Worm (Caenorhabditis elegans) whole organism, dauer: ENCODE results near the gene C04G6.2.
"Not testable (repeated sequence)": the region's sequence is repeated elsewhere in the genome, so short reads cannot be mapped to it uniquely, and the experiment has no call there.

Source experiments
- unc-62 ChIP-seq: sonication (generic microtip); optimal IDR thresholded peaks from 2 replicates; lab custom pipeline; 2017; ENCODE audit warnings: missing biosample characterization, missing genetic modification reagents, missing genetic modification characterization

C04G6.2 gene

DNA sequence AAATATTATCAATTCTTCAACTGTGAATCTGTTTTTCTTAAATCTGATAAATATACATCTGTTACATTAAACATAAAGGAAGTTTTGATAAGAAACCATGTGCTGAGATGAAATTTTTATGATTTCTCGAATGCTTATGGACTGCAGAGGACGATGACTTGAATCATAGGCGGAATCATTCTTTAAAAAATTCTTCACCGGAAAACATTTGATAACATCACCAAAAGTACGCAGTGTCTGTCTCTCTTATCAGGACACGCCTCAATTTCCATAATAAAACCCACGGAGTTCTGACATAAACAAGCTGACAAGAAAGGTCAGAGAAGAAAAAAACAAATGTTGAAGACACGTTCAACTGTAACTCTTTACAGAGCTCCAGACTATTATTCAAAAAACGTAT lies 16.7 kb downstream of the C04G6.2 start, which contains the start of gene F09C12.2:
TSS of gene F09C12.2 (plus strand) at position 320 of the 400 bp plus-strand sequence.
- TF ChIP-seq unc-62 (GFP tag; lab: Kevin White, UChicago): no peak

DNA sequence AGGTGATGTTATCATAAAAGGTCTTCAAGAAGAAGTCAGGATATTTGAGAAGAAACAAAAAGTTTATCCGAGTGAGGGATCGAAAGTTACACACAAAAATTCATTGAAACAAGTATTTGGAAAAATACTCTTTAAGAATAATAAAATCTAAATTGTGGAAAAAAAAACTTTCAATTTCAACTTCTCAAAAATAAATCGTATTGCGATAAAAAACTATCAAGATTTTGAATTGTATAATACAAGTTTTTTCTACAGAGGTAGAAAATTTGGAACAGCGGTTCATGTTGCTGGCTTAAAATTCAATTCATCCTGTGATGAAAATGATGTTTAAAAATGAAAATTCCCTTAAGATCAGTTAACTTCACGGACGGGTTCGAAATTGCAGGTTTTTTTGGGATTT lies 19.1 kb downstream of the C04G6.2 start, which contains the start of gene F09C12.8:
TSS of gene F09C12.8 (plus strand) at position 301 of the 400 bp plus-strand sequence.
- TF ChIP-seq unc-62 (GFP tag; lab: Kevin White, UChicago): no peak

DNA sequence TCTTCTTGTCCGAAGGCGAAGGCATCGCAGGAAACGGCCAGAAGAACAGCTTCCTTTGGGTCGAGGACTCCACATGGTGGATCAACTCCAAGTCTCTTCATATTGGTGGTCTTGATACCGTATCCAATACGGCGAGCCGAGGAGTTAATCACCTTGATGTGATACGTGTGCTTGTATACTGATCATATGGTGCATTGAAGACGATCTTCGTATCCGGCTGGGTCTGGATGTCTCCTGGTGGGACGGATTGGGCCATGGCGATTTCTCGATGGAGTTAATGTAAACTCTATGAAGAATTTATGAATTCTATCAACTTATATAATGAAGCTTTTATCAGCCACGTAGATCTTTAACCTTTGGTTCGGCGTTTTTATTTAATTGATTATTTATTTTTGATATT lies 22.2 kb downstream of the C04G6.2 start, which contains the start of gene msp-74:
TSS of gene msp-74 (minus strand) at position 101 of the 400 bp plus-strand sequence.
- TF ChIP-seq unc-62 (GFP tag; lab: Kevin White, UChicago): not testable (repeated sequence)

DNA sequence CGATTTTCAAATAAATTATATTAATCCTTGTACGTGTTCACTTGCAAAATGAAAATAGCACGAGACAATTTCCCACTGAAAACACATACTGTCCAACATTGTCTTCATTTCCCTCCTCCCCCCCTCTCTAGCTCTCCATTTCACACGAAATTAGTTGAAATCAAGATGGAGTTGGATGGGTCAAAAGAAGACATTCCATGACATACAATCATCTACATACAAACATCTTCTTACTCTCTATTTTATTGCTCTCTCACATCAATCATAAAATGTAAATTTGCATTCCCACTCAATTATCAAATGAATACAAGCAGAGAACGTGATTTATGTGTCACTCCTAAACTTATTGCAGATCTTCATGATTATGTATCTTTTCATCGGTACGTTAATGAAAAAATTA lies 22.7 kb downstream of the C04G6.2 start, which contains the start of gene srsy-1:
TSS of gene srsy-1 (plus strand) at position 301 of the 400 bp plus-strand sequence.
- no peak for TF ChIP-seq unc-62 (GFP tag; lab: Kevin White, UChicago)

DNA sequence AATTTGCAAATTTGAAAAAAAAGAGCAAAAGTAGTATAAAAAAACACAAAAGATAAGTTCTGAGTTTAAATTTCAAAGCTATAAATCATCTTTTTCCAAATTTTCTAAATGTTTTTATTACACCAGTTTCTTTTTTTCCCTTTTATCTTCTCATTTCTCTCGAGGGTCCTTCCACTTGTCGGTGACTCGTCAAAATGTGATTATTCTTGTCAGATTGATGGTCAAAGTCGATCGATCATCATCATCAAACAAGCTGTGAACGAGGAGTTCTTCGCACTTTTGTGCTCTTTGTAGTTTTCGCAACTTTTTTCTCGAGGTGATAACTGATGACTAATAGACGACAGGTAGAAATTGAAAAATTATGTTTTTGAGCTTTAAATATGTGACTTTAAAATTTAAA lies 27.6 kb downstream of the C04G6.2 start:
- TF ChIP-seq unc-62 (GFP tag; lab: Kevin White, UChicago): no peak

DNA sequence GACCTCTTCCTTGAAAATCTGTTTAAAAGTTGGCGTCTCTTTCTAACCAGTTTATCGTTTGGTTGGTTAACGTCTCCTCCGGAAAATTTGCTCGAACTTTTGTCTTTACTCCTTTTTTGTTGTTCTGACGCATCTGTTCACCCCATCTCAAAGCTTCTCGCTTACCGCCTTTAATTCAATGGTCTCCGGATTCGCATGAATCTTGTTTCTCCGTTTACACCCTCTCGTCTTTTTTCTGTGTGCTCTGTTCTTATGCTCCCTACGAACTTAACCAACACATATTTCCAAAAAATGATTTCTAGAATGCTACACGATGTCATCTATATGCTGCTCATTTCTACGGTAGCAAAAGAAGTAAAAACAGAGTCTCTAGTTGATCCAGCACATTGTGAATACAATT lies 37.0 kb downstream of the C04G6.2 start, which contains the start of gene lgc-56:
TSS of gene lgc-56 (plus strand) at position 301 of the 400 bp plus-strand sequence.
- no peak for TF ChIP-seq unc-62 (GFP tag; lab: Kevin White, UChicago)

DNA sequence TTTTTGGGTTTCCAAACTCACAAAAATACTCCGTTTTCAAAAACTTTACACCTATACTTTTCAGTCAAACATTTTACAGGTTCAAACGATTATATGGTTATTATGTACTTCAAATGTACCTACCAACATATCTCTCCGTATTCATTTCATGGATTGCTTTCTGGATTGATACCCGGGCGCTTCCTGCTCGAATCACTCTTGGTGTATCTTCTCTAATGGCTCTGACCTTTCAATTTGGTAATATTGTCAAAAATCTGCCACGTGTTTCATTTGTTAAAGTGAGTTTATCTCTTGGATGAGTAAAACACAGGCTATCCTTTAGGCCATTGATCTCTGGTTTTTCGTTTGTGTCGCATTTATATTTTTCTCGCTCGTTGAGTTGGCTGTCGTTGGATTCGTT lies 38.8 kb downstream of the C04G6.2 start:
- TF ChIP-seq unc-62 (GFP tag; lab: Kevin White, UChicago): no peak

DNA sequence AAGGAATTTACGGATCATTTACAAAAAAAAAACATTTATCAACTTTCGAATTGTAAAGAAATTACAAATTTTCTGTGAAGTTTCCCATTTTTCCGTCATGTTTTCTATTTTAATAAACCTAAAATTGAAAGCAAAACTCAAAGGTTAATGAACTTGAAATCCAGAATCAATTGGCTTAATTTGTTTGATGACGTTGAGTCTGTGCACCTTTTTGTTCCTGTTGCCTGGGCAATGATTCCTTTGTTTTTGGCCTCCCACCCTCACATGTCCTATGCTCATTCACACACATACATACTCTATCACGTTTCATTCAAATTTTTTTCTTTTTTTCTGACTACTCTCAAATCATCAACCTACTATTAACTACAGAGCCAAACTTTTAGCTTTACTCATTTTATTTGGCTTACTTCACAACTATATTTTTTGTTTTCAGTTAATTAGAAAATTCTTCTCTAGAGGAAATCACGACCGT lies 43.3 kb downstream of the C04G6.2 start, which contains the start of gene F58A6.2:
TSS of gene F58A6.2 (plus strand) at position 422 of the 472 bp plus-strand sequence.
- TF ChIP-seq unc-62 (GFP tag; lab: Kevin White, UChicago): no peak

DNA sequence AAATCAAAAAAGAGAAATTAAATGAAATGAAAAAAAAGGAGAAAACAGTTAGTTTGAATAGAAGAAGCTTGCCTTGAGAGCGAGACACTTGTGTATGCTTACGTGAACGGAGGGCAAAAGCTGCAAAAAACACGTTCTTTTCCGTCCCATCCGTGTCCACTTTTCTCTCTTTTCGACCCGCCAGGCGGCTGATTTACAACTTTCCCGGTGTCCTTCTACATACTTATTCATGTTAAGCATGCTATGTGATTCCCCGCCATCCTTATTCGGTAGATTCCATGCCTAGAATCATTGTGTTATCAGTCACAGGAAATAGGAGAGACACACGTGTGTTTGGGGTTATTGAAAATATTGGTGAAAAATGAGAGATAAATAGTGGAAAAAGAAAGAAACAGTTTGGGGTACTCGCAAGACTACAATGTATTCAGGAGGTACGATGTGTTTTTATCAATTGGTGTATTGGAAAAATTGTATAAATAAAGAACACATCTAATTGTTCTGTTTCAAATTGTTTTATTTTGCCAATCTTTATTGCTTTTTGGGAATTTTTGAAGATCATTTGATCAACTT lies 49.0 kb downstream of the C04G6.2 start, which contains the start of gene nas-29:
TSS of gene nas-29 (minus strand) at position 92 of the 570 bp plus-strand sequence.
- TF ChIP-seq unc-62 (GFP tag; lab: Kevin White, UChicago): no peak

DNA sequence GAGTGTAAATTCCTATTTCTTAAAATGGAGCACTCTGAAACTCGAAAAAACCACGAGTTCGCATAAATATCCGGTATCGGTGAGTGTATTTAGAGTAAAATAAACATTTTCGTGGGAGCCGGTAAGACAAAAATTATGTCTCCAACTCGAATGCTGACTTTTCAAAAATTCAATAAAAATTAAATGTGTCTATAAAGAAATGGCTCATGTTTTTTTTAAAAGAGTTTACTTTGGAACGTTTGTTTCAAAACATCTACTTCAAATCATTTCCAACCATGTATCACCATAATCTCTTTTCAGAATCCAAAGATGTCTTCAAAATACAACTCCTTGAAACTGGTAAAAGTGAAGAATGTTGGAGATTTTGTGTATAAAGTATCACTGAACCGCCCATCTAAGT lies 49.6 kb downstream of the C04G6.2 start, which contains the start of gene F58A6.1:
TSS of gene F58A6.1 (plus strand) at position 301 of the 400 bp plus-strand sequence.
- no peak for TF ChIP-seq unc-62 (GFP tag; lab: Kevin White, UChicago)
